Worm (Caenorhabditis elegans) whole organism, young adult: ENCODE data around the gene cyp-33E2.

Source experiments
- B0019.2 ChIP-seq: fragments of 200-800 bp; sonication (Bioruptor generic); conservative IDR thresholded peaks from 2 replicates; pipeline ENCODE4 v1.3.6; 2022; ENCODE audit warnings: missing genetic modification reagents, missing genetic modification characterization, missing compliant biosample characterization
- B0035.1 ChIP-seq: sonication (generic microtip); optimal IDR thresholded peaks from 2 replicates; lab custom pipeline; 2016; ENCODE audit warnings: missing genetic modification characterization, mild to moderate bottlenecking, missing compliant biosample characterization, missing genotype, missing genetic modification reagents
- B0336.3 ChIP-seq: fragments of 200-800 bp; sonication (Bioruptor generic); IDR thresholded peaks from 2 replicates; pipeline ENCODE4 v1.3.6; 2022; ENCODE audit warnings: missing genetic modification characterization, missing compliant biosample characterization
- C06A6.2 ChIP-seq: fragments of 200-800 bp; sonication (Bioruptor generic); conservative IDR thresholded peaks from 2 replicates; pipeline ENCODE4 v1.3.6; 2022; ENCODE audit warnings: missing genetic modification characterization, missing compliant biosample characterization
- D2030.7 ChIP-seq: fragments of 200-800 bp; sonication (Bioruptor generic); IDR thresholded peaks from 2 replicates; pipeline ENCODE4 v1.3.6; 2022; ENCODE audit warnings: missing genetic modification reagents, missing genetic modification characterization, missing compliant biosample characterization
- F33H1.4 ChIP-seq: fragments of 200-800 bp; sonication (Bioruptor generic); IDR thresholded peaks from 2 replicates; pipeline ENCODE4 v1.3.6; 2022; ENCODE audit warnings: missing genetic modification reagents, missing genetic modification characterization, missing compliant biosample characterization
- F52B5.7 ChIP-seq: sonication (generic microtip); optimal IDR thresholded peaks from 2 replicates; lab custom pipeline; 2016; ENCODE audit warnings: mild to moderate bottlenecking, missing genetic modification characterization, missing compliant biosample characterization
- F55B11.4 ChIP-seq: sonication (generic microtip); optimal IDR thresholded peaks from 2 replicates; lab custom pipeline; 2016; ENCODE audit warnings: missing compliant biosample characterization, missing genetic modification characterization, borderline replicate concordance; ENCODE audit not compliant: insufficient read depth
- K11D2.4 ChIP-seq: fragments of 200-800 bp; sonication (Bioruptor generic); IDR thresholded peaks from 2 replicates; pipeline ENCODE4 v1.3.6; 2022; ENCODE audit warnings: missing genetic modification reagents, missing genetic modification characterization, missing compliant biosample characterization
- T07F8.4 ChIP-seq: sonication (generic microtip); optimal IDR thresholded peaks from 2 replicates; lab custom pipeline; 2016; ENCODE audit warnings: mild to moderate bottlenecking, missing genetic modification characterization, moderate library complexity, missing compliant biosample characterization
- ZK185.1 ChIP-seq: sonication (generic microtip); optimal IDR thresholded peaks from 2 replicates; lab custom pipeline; 2016; ENCODE audit warnings: mild to moderate bottlenecking, missing genetic modification characterization, missing compliant biosample characterization; ENCODE audit not compliant: poor library complexity, severe bottlenecking
- akir-1 ChIP-seq: fragments of 200-800 bp; sonication (Bioruptor generic); optimal IDR thresholded peaks from 2 replicates; lab custom pipeline; 2018; ENCODE audit warnings: mild to moderate bottlenecking, missing genetic modification characterization, moderate library complexity, missing compliant biosample characterization
- cebp-1 ChIP-seq, 2 experiments: fragments of 200-800 bp in 1 of 2; sonication (Bioruptor generic) in 1 of 2; sonication (generic microtip) in 1 of 2; IDR thresholded peaks in 1 of 2; optimal IDR thresholded peaks in 1 of 2; 2 replicates each; pipeline versions ENCODE4 v1.3.6 to Lab custom; 2017 to 2022; ENCODE audit warnings: missing compliant biosample characterization in 2 of 2, missing genetic modification characterization in 2 of 2, mild to moderate bottlenecking in 1 of 2, missing genetic modification reagents in 1 of 2, moderate library complexity in 1 of 2
- cebp-2 ChIP-seq: fragments of 200-800 bp; sonication (Bioruptor generic); IDR thresholded peaks from 2 replicates; pipeline ENCODE4 v1.3.6; 2022; ENCODE audit warnings: missing genetic modification characterization, missing compliant biosample characterization
- dox-1 ChIP-seq: fragments of 200-800 bp; sonication (Bioruptor generic); IDR thresholded peaks from 2 replicates; pipeline ENCODE4 v1.3.6; 2022; ENCODE audit warnings: missing genetic modification reagents, missing genetic modification characterization, missing compliant biosample characterization
- dpff-1 ChIP-seq: sonication (generic microtip); optimal IDR thresholded peaks from 2 replicates; lab custom pipeline; 2017; ENCODE audit warnings: mild to moderate bottlenecking, missing genetic modification characterization, missing compliant biosample characterization
- dpl-1 ChIP-seq: fragments of 150-350 bp; optimal IDR thresholded peaks from 2 replicates; lab custom pipeline; 2014; ENCODE audit warnings: missing biosample characterization, missing genetic modification reagents, missing genetic modification characterization
- efl-1 ChIP-seq: fragments of 150-350 bp; optimal IDR thresholded peaks from 2 replicates; lab custom pipeline; 2014; ENCODE audit warnings: missing biosample characterization, missing genetic modification reagents, missing genetic modification characterization
- egl-18 ChIP-seq: fragments of 200-800 bp; sonication (Bioruptor generic); IDR thresholded peaks from 2 replicates; pipeline ENCODE4 v1.3.6; 2022; ENCODE audit warnings: missing genetic modification reagents, missing genetic modification characterization, missing compliant biosample characterization
- ekl-4 ChIP-seq: fragments of 200-800 bp; sonication (Bioruptor generic); IDR thresholded peaks from 2 replicates; pipeline ENCODE4 v1.3.6; 2022; ENCODE audit warnings: missing genetic modification reagents, missing genetic modification characterization, missing compliant biosample characterization
- gei-17 ChIP-seq: fragments of 200-800 bp; sonication (Bioruptor generic); optimal IDR thresholded peaks from 2 replicates; lab custom pipeline; 2018; ENCODE audit warnings: mild to moderate bottlenecking, missing genetic modification characterization, missing compliant biosample characterization
- hmg-20 ChIP-seq: fragments of 200-800 bp; sonication (Bioruptor generic); IDR thresholded peaks from 2 replicates; pipeline ENCODE4 v1.3.6; 2022; ENCODE audit warnings: missing genetic modification reagents, missing genetic modification characterization, missing compliant biosample characterization
- lag-1 ChIP-seq: fragments of 200-800 bp; sonication (Bioruptor generic); IDR thresholded peaks from 2 replicates; pipeline ENCODE4 v1.3.6; 2022; ENCODE audit warnings: missing genetic modification reagents, missing genetic modification characterization, missing compliant biosample characterization
- let-526 ChIP-seq: fragments of 200-800 bp; sonication (Bioruptor generic); IDR thresholded peaks from 2 replicates; pipeline ENCODE4 v1.3.6; 2022; ENCODE audit warnings: missing genetic modification reagents, missing genetic modification characterization, missing compliant biosample characterization
- lin-26 ChIP-seq: fragments of 200-800 bp; sonication (Bioruptor generic); IDR thresholded peaks from 2 replicates; pipeline ENCODE4 v1.3.6; 2022; ENCODE audit warnings: missing genetic modification reagents, missing genetic modification characterization, missing compliant biosample characterization
- lin-40 ChIP-seq: sonication (generic microtip); optimal IDR thresholded peaks from 2 replicates; lab custom pipeline; 2016; ENCODE audit warnings: missing genetic modification characterization, mild to moderate bottlenecking, missing compliant biosample characterization, missing genotype, missing genetic modification reagents
- lin-54 ChIP-seq: fragments of 200-800 bp; sonication (Bioruptor generic); optimal IDR thresholded peaks from 2 replicates; lab custom pipeline; 2018; ENCODE audit warnings: mild to moderate bottlenecking, missing genetic modification characterization, missing compliant biosample characterization
- madf-3 ChIP-seq: fragments of 200-800 bp; sonication (Bioruptor generic); IDR thresholded peaks from 2 replicates; pipeline ENCODE4 v1.3.6; 2022; ENCODE audit warnings: missing genetic modification reagents, missing genetic modification characterization, missing compliant biosample characterization
- mel-28 ChIP-seq: sonication (generic microtip); optimal IDR thresholded peaks from 2 replicates; lab custom pipeline; 2016; ENCODE audit warnings: borderline replicate concordance, mild to moderate bottlenecking, missing genetic modification characterization, missing compliant biosample characterization
- nfyb-1 ChIP-seq: fragments of 200-800 bp; sonication (Bioruptor generic); IDR thresholded peaks from 2 replicates; pipeline ENCODE4 v1.3.6; 2022; ENCODE audit warnings: missing genetic modification reagents, missing genetic modification characterization, missing compliant biosample characterization
- nhr-120 ChIP-seq: fragments of 200-800 bp; sonication (Bioruptor generic); IDR thresholded peaks from 2 replicates; pipeline ENCODE4 v1.3.6; 2022; ENCODE audit warnings: missing genetic modification characterization, missing compliant biosample characterization
- nhr-80 ChIP-seq: sonication (generic microtip); optimal IDR thresholded peaks from 2 replicates; lab custom pipeline; 2016; ENCODE audit warnings: missing genetic modification characterization, missing compliant biosample characterization
- pbrm-1 ChIP-seq: fragments of 200-800 bp; sonication (Bioruptor generic); IDR thresholded peaks from 2 replicates; pipeline ENCODE4 v1.3.6; 2022; ENCODE audit warnings: missing genetic modification reagents, missing genetic modification characterization, missing compliant biosample characterization
- pha-4 ChIP-seq: fragments of 150-350 bp; sonication (generic microtip); optimal IDR thresholded peaks from 2 replicates; lab custom pipeline; 2014; ENCODE audit warnings: missing biosample characterization, missing genetic modification reagents, missing genetic modification characterization
- sdz-38 ChIP-seq: sonication (generic microtip); optimal IDR thresholded peaks from 2 replicates; lab custom pipeline; 2016; ENCODE audit warnings: missing genotype, missing genetic modification characterization, missing compliant biosample characterization
- tbp1 ChIP-seq: fragments of 200-800 bp; sonication (Bioruptor generic); optimal IDR thresholded peaks from 2 replicates; lab custom pipeline; 2018; ENCODE audit warnings: mild to moderate bottlenecking, missing genetic modification characterization, missing compliant biosample characterization
- tbx-9 ChIP-seq: sonication (generic microtip); optimal IDR thresholded peaks from 2 replicates; lab custom pipeline; 2016; ENCODE audit warnings: borderline replicate concordance, missing genetic modification characterization, inconsistent platforms, missing compliant biosample characterization
- tlf-1 ChIP-seq: fragments of 200-800 bp; sonication (Bioruptor generic); optimal IDR thresholded peaks from 2 replicates; lab custom pipeline; 2018; ENCODE audit warnings: mild to moderate bottlenecking, missing genetic modification characterization, missing compliant biosample characterization
- unc-130 ChIP-seq: sonication (generic microtip); optimal IDR thresholded peaks from 2 replicates; lab custom pipeline; 2016; ENCODE audit warnings: missing genetic modification reagents, missing genetic modification characterization, missing compliant biosample characterization
- xnd-1 ChIP-seq: sonication (generic microtip); optimal IDR thresholded peaks from 2 replicates; lab custom pipeline; 2016; ENCODE audit warnings: missing genotype, missing genetic modification reagents, missing genetic modification characterization, missing compliant biosample characterization
- zfh-2 ChIP-seq: fragments of 200-800 bp; sonication (Bioruptor generic); conservative IDR thresholded peaks from 2 replicates; pipeline ENCODE4 v1.3.6; 2022; ENCODE audit warnings: missing genetic modification reagents, missing genetic modification characterization, missing compliant biosample characterization
- ztf-18 ChIP-seq: sonication (generic microtip); optimal IDR thresholded peaks from 2 replicates; lab custom pipeline; 2016; ENCODE audit warnings: missing genotype, mild to moderate bottlenecking, missing genetic modification characterization, missing compliant biosample characterization
- ztf-22 ChIP-seq: fragments of 200-800 bp; sonication (Bioruptor generic); optimal IDR thresholded peaks from 2 replicates; lab custom pipeline; 2018; ENCODE audit warnings: mild to moderate bottlenecking, missing genetic modification characterization, moderate library complexity, missing compliant biosample characterization
- ztf-28 ChIP-seq: fragments of 200-800 bp; sonication (Bioruptor generic); IDR thresholded peaks from 2 replicates; pipeline ENCODE4 v1.3.6; 2022; ENCODE audit warnings: missing genetic modification reagents, missing genetic modification characterization, missing compliant biosample characterization
- ztf-3 ChIP-seq: fragments of 200-800 bp; sonication (Bioruptor generic); optimal IDR thresholded peaks from 2 replicates; lab custom pipeline; 2018; ENCODE audit warnings: mild to moderate bottlenecking, missing genetic modification characterization, missing compliant biosample characterization
- ztf-6 ChIP-seq: fragments of 200-800 bp; sonication (Bioruptor generic); IDR thresholded peaks from 2 replicates; pipeline ENCODE4 v1.3.6; 2022; ENCODE audit warnings: missing genetic modification reagents, missing genetic modification characterization, missing compliant biosample characterization

Gene cyp-33E2

ce11 chrIV:8587057-8587456 is 25.1 kb upstream of the cyp-33E2 start (continued):
- peak; percentile 23 for TF ChIP-seq tbp1
- no peak for TF ChIP-seq efl-1 (GFP tag; lab: Kevin White, UChicago)
- no peak for TF ChIP-seq B0019.2
- TF ChIP-seq nfyb-1 (GFP tag; lab: Robert Waterston, UW): peak; percentile 55; the same call in 1 of the 2 replicates
- TF ChIP-seq lin-54: no peak
- TF ChIP-seq dox-1 (GFP tag; lab: Robert Waterston, UW): no peak; the same call in 1 of the 2 replicates
- TF ChIP-seq cebp-1 (GFP tag; IDR thresholded peaks at IDR 0.05; lab: Robert Waterston, UW): no peak
- TF ChIP-seq cebp-1 (tag; optimal IDR thresholded peaks at IDR 0.05; lab: Kevin White, UChicago): peak; percentile 62
- no peak for TF ChIP-seq ztf-18 (tag; lab: Kevin White, UChicago)
- TF ChIP-seq madf-3: no peak
- no peak for TF ChIP-seq D2030.7
- TF ChIP-seq ztf-6 (GFP tag; lab: Robert Waterston, UW): no peak
- no peak for TF ChIP-seq akir-1 (GFP tag; lab: Kevin White, UChicago)
- no peak for TF ChIP-seq T07F8.4 (tag; lab: Kevin White, UChicago)
- no peak for TF ChIP-seq hmg-20
- no peak for TF ChIP-seq unc-130
- no peak for TF ChIP-seq dpl-1
- TF ChIP-seq B0336.3: no peak
- TF ChIP-seq F52B5.7 (tag; lab: Kevin White, UChicago): no peak
- no peak for TF ChIP-seq F33H1.4 (GFP tag; lab: Robert Waterston, UW)
- TF ChIP-seq lag-1 (GFP tag; lab: Robert Waterston, UW): no peak
- no peak for TF ChIP-seq tbx-9 (tag; lab: Kevin White, UChicago)
- TF ChIP-seq C06A6.2 (GFP tag; lab: Robert Waterston, UW): no peak

- no peak for TF ChIP-seq lin-26 (GFP tag; lab: Robert Waterston, UW)
- TF ChIP-seq nhr-120 (GFP tag; lab: Robert Waterston, UW): no peak
- TF ChIP-seq B0035.1 (tag; lab: Kevin White, UChicago): no peak
- no peak for TF ChIP-seq pha-4 (tag; lab: Kevin White, UChicago)
- TF ChIP-seq let-526 (GFP tag; lab: Robert Waterston, UW): no peak
- TF ChIP-seq ztf-28: no peak
- TF ChIP-seq ztf-22 (GFP tag; lab: Kevin White, UChicago): no peak
These were observed 24.5 kb upstream of the cyp-33E2 start for ce11 chrIV:8587605-8588004.

- TF ChIP-seq ZK185.1 (tag; lab: Kevin White, UChicago) (no peak), tbp1 (no peak), nhr-80 (no peak), tbx-9 (tag; lab: Kevin White, UChicago) (no peak), xnd-1 (tag; lab: Kevin White, UChicago) (no peak), sdz-38 (tag; lab: Kevin White, UChicago) (no peak), ekl-4 (GFP tag; lab: Robert Waterston, UW) (no peak)
These were observed 16.8 kb upstream of the cyp-33E2 start, which contains the start of gene Y59H11AR.3 for ce11 chrIV:8595317-8595716. TSS of gene Y59H11AR.3 (minus strand) at chrIV:8595417.

ce11 chrIV:8595767-8596166 is 16.4 kb upstream of the cyp-33E2 start, which contains the start of gene clec-181:
TSS of gene clec-181 (plus strand) at chrIV:8596067.
- TF ChIP-seq ZK185.1 (tag; lab: Kevin White, UChicago) (no peak), ztf-3 (no peak), F55B11.4 (tag; lab: Kevin White, UChicago) (no peak), K11D2.4 (no peak), tlf-1 (GFP tag; lab: Kevin White, UChicago) (no peak), pbrm-1 (GFP tag; lab: Robert Waterston, UW) (no peak), mel-28 (tag; lab: Kevin White, UChicago) (no peak), dpff-1 (tag; lab: Kevin White, UChicago) (no peak), cebp-2 (GFP tag; lab: Robert Waterston, UW) (no peak), hmg-20 (no peak), egl-18 (GFP tag; lab: Robert Waterston, UW) (no peak), zfh-2 (no peak), lin-40 (no peak), gei-17 (GFP tag; lab: Kevin White, UChicago) (no peak)
